Fruit fly (Drosophila melanogaster) whole organism, embryonic: ENCODE measurements around the gene CG7029.

Experiments
- ATbp ChIP-seq: fragments of 200-800 bp; sonication (Bioruptor generic); optimal IDR thresholded peaks from 2 replicates; lab custom pipeline; 2017; ENCODE audit warnings: missing biosample characterization, mild to moderate bottlenecking, missing genetic modification characterization, missing genetic modification reagents
- Bdp1 ChIP-seq: fragments of 200-800 bp; sonication (Bioruptor generic); optimal IDR thresholded peaks from 3 replicates; lab custom pipeline; 2016; ENCODE audit warnings: missing biosample characterization, missing genetic modification characterization
- CG10321 ChIP-seq: fragments of 200-800 bp; sonication (Bioruptor generic); IDR thresholded peaks from 2 replicates; pipeline ENCODE4 v1.3.6; 2022; ENCODE audit warnings: missing biosample characterization, missing genetic modification characterization
- CG10431 ChIP-seq: fragments of 200-800 bp; sonication (Bioruptor generic); optimal IDR thresholded peaks from 3 replicates; lab custom pipeline; 2018; ENCODE audit warnings: missing biosample characterization, mild to moderate bottlenecking, missing genetic modification characterization
- CG10654 ChIP-seq: fragments of 200-800 bp; sonication (Bioruptor generic); optimal IDR thresholded peaks from 2 replicates; lab custom pipeline; 2016; ENCODE audit warnings: missing biosample characterization, missing genetic modification characterization
- CG12071 ChIP-seq: fragments of 200-800 bp; sonication (Bioruptor generic); optimal IDR thresholded peaks from 3 replicates; lab custom pipeline; 2018; ENCODE audit warnings: missing biosample characterization, mild to moderate bottlenecking, missing genetic modification characterization
- CG12942 ChIP-seq: fragments of 200-800 bp; sonication (Bioruptor generic); optimal IDR thresholded peaks from 3 replicates; lab custom pipeline; 2016; ENCODE audit warnings: missing biosample characterization, missing genetic modification characterization
- CG14014 ChIP-seq: fragments of 200-800 bp; sonication (Bioruptor generic); IDR thresholded peaks from 2 replicates; pipeline ENCODE4 v1.3.6; 2022; ENCODE audit warnings: missing biosample characterization, missing genetic modification characterization
- CG16863 ChIP-seq: fragments of 200-800 bp; sonication (Bioruptor generic); optimal IDR thresholded peaks from 3 replicates; lab custom pipeline; 2016; ENCODE audit warnings: missing biosample characterization, missing genetic modification characterization
- CG17568 ChIP-seq: fragments of 200-800 bp; sonication (Bioruptor generic); optimal IDR thresholded peaks from 2 replicates; lab custom pipeline; 2018; ENCODE audit warnings: missing biosample characterization, mild to moderate bottlenecking, missing genetic modification characterization, moderate library complexity
- CG18764 ChIP-seq: fragments of 200-800 bp; sonication (Bioruptor generic); optimal IDR thresholded peaks from 3 replicates; lab custom pipeline; 2016; ENCODE audit warnings: missing biosample characterization, missing genetic modification characterization
- CG31441 ChIP-seq: fragments of 200-800 bp; sonication (Bioruptor generic); IDR thresholded peaks from 2 replicates; pipeline ENCODE4 v1.3.6; 2022; ENCODE audit warnings: missing biosample characterization, missing genetic modification characterization
- CG7963 ChIP-seq: fragments of 200-800 bp; sonication (Bioruptor generic); IDR thresholded peaks from 3 replicates; pipeline ENCODE4 v1.3.6; 2022; ENCODE audit warnings: missing biosample characterization, missing genetic modification characterization; ENCODE audit not compliant: partially characterized antibody
- CG7987 ChIP-seq: fragments of 200-800 bp; sonication (Bioruptor generic); optimal IDR thresholded peaks from 2 replicates; lab custom pipeline; 2018; ENCODE audit warnings: missing biosample characterization, mild to moderate bottlenecking, missing genetic modification characterization, moderate library complexity
- CG8478 ChIP-seq: fragments of >200 bp; optimal IDR thresholded peaks from 2 replicates; lab custom pipeline; 2018
- CG9932 ChIP-seq: fragments of 200-800 bp; sonication (Bioruptor generic); IDR thresholded peaks from 2 replicates; pipeline ENCODE4 v1.3.6; 2022; ENCODE audit warnings: missing biosample characterization, missing genetic modification characterization
- CHES-1-like ChIP-seq: fragments of 200-800 bp; sonication (Bioruptor generic); optimal IDR thresholded peaks from 2 replicates; lab custom pipeline; 2016; ENCODE audit warnings: missing biosample characterization, missing genetic modification characterization
- Dll ChIP-seq: fragments of 200-800 bp; sonication (Bioruptor generic); IDR thresholded peaks from 4 replicates; pipeline ENCODE4 v1.3.6; 2022; ENCODE audit warnings: missing biosample characterization, missing genetic modification characterization; ENCODE audit not compliant: partially characterized antibody
- E2f1 ChIP-seq: fragments of 200-800 bp; sonication (Bioruptor generic); IDR thresholded peaks from 2 replicates; pipeline ENCODE4 v1.3.6; 2022; ENCODE audit warnings: missing biosample characterization, missing genetic modification characterization
- HmgD ChIP-seq: fragments of 200-800 bp; sonication (Bioruptor generic); optimal IDR thresholded peaks from 3 replicates; lab custom pipeline; 2016; ENCODE audit warnings: missing biosample characterization, missing genetic modification characterization
- Lhr ChIP-seq: fragments of 200-800 bp; sonication (Bioruptor generic); optimal IDR thresholded peaks from 3 replicates; lab custom pipeline; 2017; ENCODE audit warnings: mild to moderate bottlenecking, missing biosample characterization, missing genetic modification reagents, missing genetic modification characterization
- Lpt ChIP-seq: fragments of >200 bp; optimal IDR thresholded peaks from 2 replicates; lab custom pipeline; 2018; ENCODE audit warnings: missing biosample characterization, missing genetic modification characterization
- Mes4 ChIP-seq: fragments of 200-800 bp; sonication (Bioruptor generic); optimal IDR thresholded peaks from 2 replicates; lab custom pipeline; 2016; ENCODE audit warnings: missing biosample characterization, missing genetic modification characterization
- Ravus ChIP-seq: fragments of 200-800 bp; sonication (Bioruptor generic); IDR thresholded peaks from 2 replicates; pipeline ENCODE4 v1.3.6; 2022; ENCODE audit warnings: missing biosample characterization, missing genetic modification characterization
- Side ChIP-seq: fragments of 200-800 bp; sonication (Bioruptor generic); optimal IDR thresholded peaks from 2 replicates; lab custom pipeline; 2016; ENCODE audit warnings: missing biosample characterization, missing genetic modification characterization
- Sox102F ChIP-seq: fragments of 200-800 bp; sonication (Bioruptor generic); optimal IDR thresholded peaks from 2 replicates; lab custom pipeline; 2018; ENCODE audit warnings: missing biosample characterization, mild to moderate bottlenecking, missing genetic modification characterization, moderate library complexity
- Trl ChIP-seq, 3 experiments: fragments of >200 bp in 2 of 3; fragments of 200-800 bp in 1 of 3; sonication (Bioruptor generic) in 1 of 3; optimal IDR thresholded peaks; 2 replicates in 1 of 3; 3 replicates in 2 of 3; lab custom pipeline; 2016 to 2017; ENCODE audit warnings: missing biosample characterization in 1 of 3, missing genetic modification characterization in 1 of 3
- ase ChIP-seq: fragments of 200-800 bp; sonication (Bioruptor generic); IDR thresholded peaks from 3 replicates; pipeline ENCODE4 v1.3.6; 2022; ENCODE audit warnings: missing biosample characterization, missing genetic modification characterization
- cato ChIP-seq: fragments of 200-800 bp; sonication (Bioruptor generic); optimal IDR thresholded peaks from 2 replicates; lab custom pipeline; 2016; ENCODE audit warnings: missing biosample characterization, missing genetic modification characterization, borderline replicate concordance
- caup ChIP-seq: fragments of 200-800 bp; sonication (Bioruptor generic); optimal IDR thresholded peaks from 3 replicates; lab custom pipeline; 2017; ENCODE audit warnings: missing biosample characterization, mild to moderate bottlenecking, missing genetic modification characterization, moderate library complexity; ENCODE audit not compliant: severe bottlenecking
- crp ChIP-seq, 2 experiments: fragments of 200-800 bp; sonication (Bioruptor generic); optimal IDR thresholded peaks; 2 replicates in 1 of 2; 3 replicates in 1 of 2; lab custom pipeline; 2017; ENCODE audit warnings: missing biosample characterization in 2 of 2, missing genetic modification characterization in 2 of 2, mild to moderate bottlenecking in 1 of 2, moderate library complexity in 1 of 2
- dpn ChIP-seq, 2 experiments: fragments of 200-800 bp; sonication (Bioruptor generic); optimal IDR thresholded peaks; 3 replicates each; lab custom pipeline; 2016; ENCODE audit warnings: missing biosample characterization in 2 of 2, missing genetic modification characterization in 2 of 2
- ewg ChIP-seq: fragments of 200-800 bp; sonication (Bioruptor generic); optimal IDR thresholded peaks from 3 replicates; lab custom pipeline; 2017; ENCODE audit warnings: mild to moderate bottlenecking, missing biosample characterization, missing genetic modification reagents, missing genetic modification characterization
- exex ChIP-seq: fragments of 200-800 bp; sonication (Bioruptor generic); optimal IDR thresholded peaks from 4 replicates; lab custom pipeline; 2018; ENCODE audit warnings: missing biosample characterization, mild to moderate bottlenecking, missing genetic modification characterization, moderate library complexity
- grn ChIP-seq: fragments of 200-800 bp; sonication (Bioruptor generic); optimal IDR thresholded peaks from 3 replicates; lab custom pipeline; 2017; ENCODE audit warnings: missing biosample characterization, missing genetic modification characterization
- her ChIP-seq: fragments of 200-800 bp; sonication (Bioruptor generic); optimal IDR thresholded peaks from 2 replicates; lab custom pipeline; 2016; ENCODE audit warnings: missing biosample characterization, missing genetic modification characterization
- jumu ChIP-seq: fragments of 200-800 bp; sonication (Bioruptor generic); optimal IDR thresholded peaks from 3 replicates; lab custom pipeline; 2016; ENCODE audit warnings: missing biosample characterization, missing genetic modification characterization
- kah ChIP-seq: fragments of 200-800 bp; sonication (Bioruptor generic); optimal IDR thresholded peaks from 2 replicates; lab custom pipeline; 2018; ENCODE audit warnings: missing biosample characterization, mild to moderate bottlenecking, missing genetic modification characterization
- lola ChIP-seq, 3 experiments: fragments of >200 bp in 2 of 3; fragments of 200-800 bp in 1 of 3; sonication (Bioruptor generic) in 1 of 3; optimal IDR thresholded peaks; 2 replicates each; lab custom pipeline; 2017 to 2019; ENCODE audit warnings: missing biosample characterization in 3 of 3, missing genetic modification characterization in 3 of 3, mild to moderate bottlenecking in 1 of 3, moderate library complexity in 1 of 3
- nerfin-1 ChIP-seq: fragments of 200-800 bp; sonication (Bioruptor generic); optimal IDR thresholded peaks from 3 replicates; lab custom pipeline; 2019; ENCODE audit warnings: missing biosample characterization, mild to moderate bottlenecking, missing genetic modification characterization, moderate library complexity
- pho ChIP-seq: fragments of 200-800 bp; sonication (Bioruptor generic); optimal IDR thresholded peaks from 2 replicates; lab custom pipeline; 2016; ENCODE audit warnings: missing biosample characterization, missing genetic modification characterization
- pros ChIP-seq: fragments of 200-800 bp; sonication (Bioruptor generic); optimal IDR thresholded peaks from 3 replicates; lab custom pipeline; 2019; ENCODE audit warnings: missing biosample characterization, mild to moderate bottlenecking, missing genetic modification characterization, moderate library complexity
- sc ChIP-seq, 3 experiments: fragments of >200 bp in 2 of 3; fragments of 200-800 bp in 1 of 3; sonication (Bioruptor generic) in 1 of 3; optimal IDR thresholded peaks; 2 replicates in 2 of 3; 3 replicates in 1 of 3; lab custom pipeline; 2017; ENCODE audit warnings: mild to moderate bottlenecking in 1 of 3, missing biosample characterization in 1 of 3, missing genetic modification characterization in 1 of 3, missing genetic modification reagents in 1 of 3
- slbo ChIP-seq: fragments of 200-800 bp; sonication (Bioruptor generic); IDR thresholded peaks from 2 replicates; pipeline ENCODE4 v1.3.6; 2022; ENCODE audit warnings: missing biosample characterization, missing genetic modification characterization
- tin ChIP-seq: fragments of 200-800 bp; sonication (Bioruptor generic); optimal IDR thresholded peaks from 3 replicates; lab custom pipeline; 2016; ENCODE audit warnings: missing biosample characterization, missing genetic modification characterization
- tio ChIP-seq: fragments of 200-800 bp; sonication (Bioruptor generic); optimal IDR thresholded peaks from 2 replicates; lab custom pipeline; 2017; ENCODE audit warnings: missing biosample characterization, missing genetic modification characterization, inconsistent platforms
- vvl ChIP-seq: fragments of 200-800 bp; sonication (Bioruptor generic); IDR thresholded peaks from 2 replicates; pipeline ENCODE4 v1.3.6; 2022; ENCODE audit warnings: missing biosample characterization, missing genetic modification characterization

Gene CG7029

dm6 chr3R:22724149-22724973 is 26.3 kb upstream of the CG7029 start, which contains the start of gene Irp-1A (continued):
- TF ChIP-seq Side (no peak), CG31441 (peak; percentile 87), slbo (GFP tag; lab: Robert Waterston, UW) (peak; percentile 86), E2f1 (peak; percentile 84), nerfin-1 (tag; lab: Kevin White, UChicago) (peak; percentile 66), CG17568 (GFP tag; lab: Kevin White, UChicago) (no peak), kah (GFP tag; lab: Kevin White, UChicago) (peak; percentile 13), CG10654 (GFP tag; lab: Kevin White, UChicago) (peak; percentile 49), CG7987 (no peak), ase (peak; percentile 59; the same call in 2 of the 3 replicates), exex (tag; lab: Kevin White, UChicago) (peak; percentile 67), Lhr (GFP tag; lab: Kevin White, UChicago) (peak; percentile 47), CHES-1-like (GFP tag; lab: Kevin White, UChicago) (peak; percentile 58), CG7963 (GFP tag; lab: Robert Waterston, UW) (peak; percentile 65), CG10321 (GFP tag; lab: Robert Waterston, UW) (peak; percentile 27; the same call in 1 of the 2 replicates), Lpt (GFP tag; lab: Kevin White, UChicago) (no peak), CG16863 (peak; percentile 22), grn (no peak), tio (GFP tag; lab: Kevin White, UChicago) (no peak), jumu (GFP tag; lab: Kevin White, UChicago) (no peak), CG10431 (GFP tag; lab: Kevin White, UChicago) (peak; percentile 7), CG14014 (GFP tag; lab: Robert Waterston, UW) (peak; percentile 81), Dll (GFP tag; lab: Robert Waterston, UW) (peak; percentile 87), Bdp1 (GFP tag; lab: Kevin White, UChicago) (peak; percentile 3), HmgD (GFP tag; lab: Kevin White, UChicago) (no peak), crp (GFP tag; optimal IDR thresholded peaks at IDR 0.05; lab: Kevin White, UChicago) (peak in 1 of 2 experiments; percentile 7), CG12942 (GFP tag; lab: Kevin White, UChicago) (peak; percentile 59), lola (GFP tag; optimal IDR thresholded peaks at IDR 0.05; lab: Kevin White, UChicago) (peak in 1 of 3 experiments; percentile 71), caup (GFP tag; lab: Kevin White, UChicago) (peak; percentile 62), ATbp (peak; percentile 21), pros (GFP tag; lab: Kevin White, UChicago) (no peak), pho (GFP tag; lab: Kevin White, UChicago) (peak; percentile 52), sc (optimal IDR thresholded peaks at IDR 0.05; lab: Kevin White, UChicago) (no peak), sc (GFP tag; optimal IDR thresholded peaks at IDR 0.05; lab: Kevin White, UChicago) (no peak), CG9932 (GFP tag; lab: Robert Waterston, UW) (peak; percentile 84), vvl (peak; percentile 90), CG18764 (GFP tag; lab: Kevin White, UChicago) (peak; percentile 64), her (GFP tag; lab: Kevin White, UChicago) (peak; percentile 34), CG12071 (GFP tag; lab: Kevin White, UChicago) (no peak), dpn (GFP tag; optimal IDR thresholded peaks at IDR 0.05; lab: Kevin White, UChicago) (peak; percentile 51 to 69), cato (GFP tag; lab: Kevin White, UChicago) (no peak), Ravus (GFP tag; lab: Robert Waterston, UW) (peak; percentile 2; the same call in 1 of the 2 replicates), ewg (GFP tag; lab: Kevin White, UChicago) (peak; percentile 19), Trl (optimal IDR thresholded peaks at IDR 0.05; lab: Kevin White, UChicago) (no peak), Trl (GFP tag; optimal IDR thresholded peaks at IDR 0.05; lab: Kevin White, UChicago) (no peak), Sox102F (peak; percentile 80), Mes4 (GFP tag; lab: Kevin White, UChicago) (no peak), tin (GFP tag; lab: Kevin White, UChicago) (peak; percentile 55), CG8478 (lab: Kevin White, UChicago) (no peak)
